Worm (Caenorhabditis elegans): ENCODE data around the gene F08D12.3.

F08D12.3 gene

ce11 chrII:2757954-2758353 is 21.4 kb upstream of the F08D12.3 start, which contains the start of gene F29A7.8:
TSS of gene F29A7.8 (minus strand) at chrII:2758054.
- TF ChIP-seq jun-1 (tag; optimal IDR thresholded peaks at IDR 0.05) (no peak), ztf-4 (tag; optimal IDR thresholded peaks at IDR 0.05) (no peak), mml-1 (tag; optimal IDR thresholded peaks at IDR 0.05) (no peak), R02D3.7 (tag; optimal IDR thresholded peaks at IDR 0.05) (no peak), fkh-2 (tag; optimal IDR thresholded peaks at IDR 0.05) (no peak)

ce11 chrII:2758476-2758875 is 20.9 kb upstream of the F08D12.3 start, which contains the start of gene fbxb-107:
TSS of gene fbxb-107 (plus strand) at chrII:2758772.
- no peak for TF ChIP-seq zag-1 (tag; optimal IDR thresholded peaks at IDR 0.05)
- no peak for TF ChIP-seq ztf-4 (tag; optimal IDR thresholded peaks at IDR 0.05)
- no peak for TF ChIP-seq skn-1 (tag; optimal IDR thresholded peaks at IDR 0.05)
- TF ChIP-seq unc-62 (GFP tag; optimal IDR thresholded peaks at IDR 0.05), result no peak
- no peak for TF ChIP-seq nfya-1 (tag; optimal IDR thresholded peaks at IDR 0.05; ENCODE audit: insufficient read depth)
- no peak for TF ChIP-seq ZK546.5 (tag; optimal IDR thresholded peaks at IDR 0.05)
- TF ChIP-seq ceh-28 (tag; optimal IDR thresholded peaks at IDR 0.05), result no peak
- no peak for TF ChIP-seq nhr-67 (tag; optimal IDR thresholded peaks at IDR 0.05)
- TF ChIP-seq lin-39 (tag; optimal IDR thresholded peaks at IDR 0.05), result no peak
- TF ChIP-seq nhr-11 (tag; optimal IDR thresholded peaks at IDR 0.05), result no peak
- no peak for TF ChIP-seq ceh-16 (tag; optimal IDR thresholded peaks at IDR 0.05)
- no peak for TF ChIP-seq elt-3 (tag; optimal IDR thresholded peaks at IDR 0.05)
- no peak for TF ChIP-seq mdl-1 (tag; optimal IDR thresholded peaks at IDR 0.05)

- TF ChIP-seq nhr-237 (tag; optimal IDR thresholded peaks at IDR 0.05) (no peak), tbx-2 (tag; optimal IDR thresholded peaks at IDR 0.05) (no peak), elt-3 (tag; optimal IDR thresholded peaks at IDR 0.05) (no peak), unc-39 (tag; optimal IDR thresholded peaks at IDR 0.05) (no peak), hmg-11 (tag; optimal IDR thresholded peaks at IDR 0.05) (no peak), elt-1 (tag; optimal IDR thresholded peaks at IDR 0.05) (no peak), eor-1 (tag; optimal IDR thresholded peaks at IDR 0.05) (no peak), nhr-76 (tag; optimal IDR thresholded peaks at IDR 0.05) (no peak), fkh-10 (GFP tag; optimal IDR thresholded peaks at IDR 0.05) (no peak), skn-1 (tag; optimal IDR thresholded peaks at IDR 0.05) (no peak), nhr-12 (tag; optimal IDR thresholded peaks at IDR 0.05) (no peak), nhr-11 (tag; optimal IDR thresholded peaks at IDR 0.05) (no peak), pha-4 (tag; optimal IDR thresholded peaks at IDR 0.05) (no peak), ceh-28 (tag; optimal IDR thresholded peaks at IDR 0.05) (no peak), R02D3.7 (tag; optimal IDR thresholded peaks at IDR 0.05) (no peak)
Observed at ce11 chrII:2762108-2762507, 17.2 kb upstream of the F08D12.3 start, which contains the start of gene fbxb-106. TSS of gene fbxb-106 (plus strand) at chrII:2762408.

ce11 chrII:2764664-2765063 is 14.7 kb upstream of the F08D12.3 start, which contains the start of gene fbxb-108:
TSS of gene fbxb-108 (plus strand) at chrII:2764964.
- no peak for TF ChIP-seq nhr-28 (tag; optimal IDR thresholded peaks at IDR 0.05)
- no peak for TF ChIP-seq nhr-11 (tag; optimal IDR thresholded peaks at IDR 0.05)
- TF ChIP-seq nhr-23 (tag; optimal IDR thresholded peaks at IDR 0.05), result no peak
- TF ChIP-seq fkh-2 (tag; optimal IDR thresholded peaks at IDR 0.05), result no peak
- TF ChIP-seq ceh-28 (tag; optimal IDR thresholded peaks at IDR 0.05), result no peak
- no peak for TF ChIP-seq ZK546.5 (tag; optimal IDR thresholded peaks at IDR 0.05)

- TF ChIP-seq egl-27 (tag; optimal IDR thresholded peaks at IDR 0.05) (no peak), nfya-1 (tag; optimal IDR thresholded peaks at IDR 0.05; ENCODE audit: insufficient read depth) (no peak), egl-5 (tag; optimal IDR thresholded peaks at IDR 0.05) (no peak), ztf-4 (tag; optimal IDR thresholded peaks at IDR 0.05) (no peak), nhr-12 (tag; optimal IDR thresholded peaks at IDR 0.05) (no peak), ceh-16 (tag; optimal IDR thresholded peaks at IDR 0.05) (no peak), fkh-2 (tag; optimal IDR thresholded peaks at IDR 0.05) (no peak), ceh-28 (tag; optimal IDR thresholded peaks at IDR 0.05) (no peak), elt-2 (tag; optimal IDR thresholded peaks at IDR 0.05) (no peak), elt-1 (tag; optimal IDR thresholded peaks at IDR 0.05) (no peak), pqm-1 (tag; optimal IDR thresholded peaks at IDR 0.05) (no peak), nhr-77 (tag; optimal IDR thresholded peaks at IDR 0.05) (no peak), fos-1 (tag; optimal IDR thresholded peaks at IDR 0.05) (no peak), lin-15B (tag; optimal IDR thresholded peaks at IDR 0.05) (no peak)
Observed at ce11 chrII:2766331-2766730, 13.0 kb upstream of the F08D12.3 start, which contains the start of gene F08D12.15. TSS of gene F08D12.15 (plus strand) at chrII:2766631.
